Worm (Caenorhabditis elegans) whole organism, L3 larva: ENCODE data around the gene F59E12.8.

Experiments
- R02D3.7 ChIP-seq: fragments of 150-350 bp; optimal IDR thresholded peaks from 2 replicates; lab custom pipeline; 2014; ENCODE audit warnings: missing biosample characterization, missing genetic modification characterization
- aly-2 ChIP-seq: fragments of 150-350 bp; optimal IDR thresholded peaks from 2 replicates; lab custom pipeline; 2014; ENCODE audit warnings: missing biosample characterization, missing genetic modification characterization
- ceh-9 ChIP-seq: sonication (generic microtip); optimal IDR thresholded peaks from 2 replicates; lab custom pipeline; 2018; ENCODE audit warnings: missing biosample characterization, missing genetic modification characterization
- daf-12 ChIP-seq: fragments of 150-350 bp; optimal IDR thresholded peaks from 2 replicates; lab custom pipeline; 2014; ENCODE audit warnings: missing biosample characterization, missing genetic modification reagents, missing genetic modification characterization
- egl-27 ChIP-seq: sonication (generic microtip); optimal IDR thresholded peaks from 4 replicates; lab custom pipeline; 2017; ENCODE audit warnings: missing biosample characterization, missing genetic modification reagents, missing genetic modification characterization
- egl-5 ChIP-seq: fragments of 150-350 bp; optimal IDR thresholded peaks from 2 replicates; lab custom pipeline; 2017; ENCODE audit warnings: missing biosample characterization, missing genetic modification reagents, missing genetic modification characterization, inconsistent platforms
- elt-1 ChIP-seq: fragments of 150-350 bp; optimal IDR thresholded peaks from 2 replicates; lab custom pipeline; 2014; ENCODE audit warnings: missing biosample characterization, missing genetic modification characterization
- elt-2 ChIP-seq: sonication (generic microtip); optimal IDR thresholded peaks from 2 replicates; lab custom pipeline; 2016; ENCODE audit warnings: missing genetic modification reagents, mild to moderate bottlenecking, missing genetic modification characterization, missing compliant biosample characterization
- elt-3 ChIP-seq, 3 experiments: fragments of 150-350 bp in 1 of 3; sonication (generic microtip) in 2 of 3; optimal IDR thresholded peaks; 2 replicates in 2 of 3; 4 replicates in 1 of 3; lab custom pipeline; 2014 to 2017; ENCODE audit warnings: missing biosample characterization in 3 of 3, missing genetic modification characterization in 3 of 3
- hmg-11 ChIP-seq: sonication (generic microtip); optimal IDR thresholded peaks from 2 replicates; lab custom pipeline; 2016; ENCODE audit warnings: missing genetic modification characterization, missing compliant biosample characterization
- lin-15B ChIP-seq: fragments of 150-350 bp; optimal IDR thresholded peaks from 2 replicates; lab custom pipeline; 2014; ENCODE audit warnings: missing biosample characterization, missing genetic modification characterization
- lin-39 ChIP-seq: fragments of 150-350 bp; optimal IDR thresholded peaks from 2 replicates; lab custom pipeline; 2018; ENCODE audit warnings: missing biosample characterization, missing genetic modification reagents, missing genetic modification characterization
- lsy-12 ChIP-seq: sonication (generic microtip); optimal IDR thresholded peaks from 2 replicates; lab custom pipeline; 2016; ENCODE audit warnings: mild to moderate bottlenecking, missing genetic modification characterization, missing compliant biosample characterization
- mdl-1 ChIP-seq: fragments of 150-350 bp; optimal IDR thresholded peaks from 2 replicates; lab custom pipeline; 2014; ENCODE audit warnings: missing biosample characterization, missing genetic modification characterization
- nfya-1 ChIP-seq: sonication (generic microtip); optimal IDR thresholded peaks from 2 replicates; lab custom pipeline; 2017; ENCODE audit warnings: missing genetic modification characterization, mild to moderate bottlenecking, missing compliant biosample characterization, antibody characterized with exemption, moderate library complexity; ENCODE audit not compliant: insufficient read depth
- nhr-23 ChIP-seq: fragments of 150-350 bp; optimal IDR thresholded peaks from 2 replicates; lab custom pipeline; 2014; ENCODE audit warnings: missing biosample characterization, missing genetic modification reagents, missing genetic modification characterization
- nhr-25 ChIP-seq: sonication (generic microtip); optimal IDR thresholded peaks from 2 replicates; lab custom pipeline; 2017; ENCODE audit warnings: missing biosample characterization, missing genetic modification characterization
- nhr-43 ChIP-seq: sonication (generic microtip); optimal IDR thresholded peaks from 2 replicates; lab custom pipeline; 2016; ENCODE audit warnings: mild to moderate bottlenecking, missing genetic modification characterization, missing compliant biosample characterization; ENCODE audit not compliant: poor library complexity, severe bottlenecking
- pha-4 ChIP-seq: fragments of 150-350 bp; optimal IDR thresholded peaks from 2 replicates; lab custom pipeline; 2014; ENCODE audit warnings: missing biosample characterization, missing genetic modification reagents, missing genetic modification characterization
- pqm-1 ChIP-seq: fragments of 150-350 bp; optimal IDR thresholded peaks from 2 replicates; lab custom pipeline; 2017; ENCODE audit warnings: missing biosample characterization, missing genetic modification characterization, inconsistent platforms
- sea-2 ChIP-seq: fragments of 150-350 bp; sonication (generic microtip); optimal IDR thresholded peaks from 4 replicates; lab custom pipeline; 2014; ENCODE audit warnings: missing biosample characterization, missing genetic modification reagents, missing genetic modification characterization
- tbx-2 ChIP-seq: sonication (generic microtip); optimal IDR thresholded peaks from 2 replicates; lab custom pipeline; 2016; ENCODE audit warnings: mild to moderate bottlenecking, missing genetic modification characterization, missing compliant biosample characterization
- unc-62 ChIP-seq: fragments of 150-350 bp; sonication (generic microtip); optimal IDR thresholded peaks from 4 replicates; lab custom pipeline; 2014; ENCODE audit warnings: missing biosample characterization, missing genetic modification reagents, missing genetic modification characterization
- zag-1 ChIP-seq: fragments of 150-350 bp; optimal IDR thresholded peaks from 2 replicates; lab custom pipeline; 2014; ENCODE audit warnings: missing biosample characterization, missing genetic modification characterization
- ztf-11 ChIP-seq: fragments of 150-350 bp; optimal IDR thresholded peaks from 2 replicates; lab custom pipeline; 2014; ENCODE audit warnings: missing biosample characterization, missing genetic modification characterization
- ztf-4 ChIP-seq: fragments of 150-350 bp; optimal IDR thresholded peaks from 2 replicates; lab custom pipeline; 2014; ENCODE audit warnings: missing biosample characterization, missing genetic modification characterization

The F59E12.8 gene

ce11 chrII:5649236-5650004, 12.7 kb upstream of the F59E12.8 start, which contains the start of the genes sam-4, F59E12.17 and zyg-1:
Gene sam-4, minus strand, starts transcription at chrII:5649286.
Gene F59E12.17, minus strand, starts transcription at chrII:5649470.
Gene zyg-1, plus strand, starts transcription at chrII:5649748.
- TF ChIP-seq pqm-1 (tag; lab: Kevin White, UChicago) (peak; percentile 18), nhr-25 (tag; lab: Kevin White, UChicago) (peak; percentile 51), nhr-43 (tag; lab: Kevin White, UChicago) (peak; percentile 6), ceh-9 (no peak), mdl-1 (tag; lab: Kevin White, UChicago) (no peak), hmg-11 (tag; lab: Kevin White, UChicago) (peak; percentile 35), egl-5 (tag; lab: Kevin White, UChicago) (peak; percentile 63), pha-4 (tag; lab: Kevin White, UChicago) (peak; percentile 87), ztf-11 (tag; lab: Kevin White, UChicago) (no peak), elt-2 (tag; lab: Kevin White, UChicago) (peak; percentile 52), nfya-1 (peak; percentile 90), lin-15B (tag; lab: Kevin White, UChicago) (peak; percentile 95), lin-39 (peak; percentile 74), nhr-23 (tag; lab: Kevin White, UChicago) (peak; percentile 17)

- TF ChIP-seq ceh-9 (no peak), nhr-43 (tag; lab: Kevin White, UChicago) (no peak), elt-3 (tag; optimal IDR thresholded peaks at IDR 0.05; lab: Kevin White, UChicago) (no peak), ztf-11 (tag; lab: Kevin White, UChicago) (no peak), elt-1 (no peak), zag-1 (tag; lab: Kevin White, UChicago) (no peak), pha-4 (tag; lab: Kevin White, UChicago) (no peak)
Measured at ce11 chrII:5648272-5648671, 11.5 kb upstream of the F59E12.8 start, which contains the start of gene ddl-1. Gene ddl-1, minus strand, starts transcription at chrII:5648372.

- TF ChIP-seq R02D3.7 (tag; lab: Kevin White, UChicago) (no peak), egl-27 (tag; lab: Kevin White, UChicago) (no peak), sea-2 (GFP tag; lab: Kevin White, UChicago) (no peak), egl-5 (tag; lab: Kevin White, UChicago) (no peak)
- TF ChIP-seq, all 47 proteins: peak for 0
Measured at ce11 chrII:5646942-5647341, 10.2 kb upstream of the F59E12.8 start, which contains the start of gene F59E12.9. Gene F59E12.9, minus strand, starts transcription at chrII:5647042.

- TF ChIP-seq elt-3 (tag; optimal IDR thresholded peaks at IDR 0.05; lab: Kevin White, UChicago), result no peak
- no peak for TF ChIP-seq elt-2 (tag; lab: Kevin White, UChicago)
- TF ChIP-seq pqm-1 (tag; lab: Kevin White, UChicago), result no peak
- TF ChIP-seq ztf-4, result no peak
- TF ChIP-seq hmg-11 (tag; lab: Kevin White, UChicago), result no peak
Measured at ce11 chrII:5642110-5642509, 5.4 kb upstream of the F59E12.8 start.

DNA sequence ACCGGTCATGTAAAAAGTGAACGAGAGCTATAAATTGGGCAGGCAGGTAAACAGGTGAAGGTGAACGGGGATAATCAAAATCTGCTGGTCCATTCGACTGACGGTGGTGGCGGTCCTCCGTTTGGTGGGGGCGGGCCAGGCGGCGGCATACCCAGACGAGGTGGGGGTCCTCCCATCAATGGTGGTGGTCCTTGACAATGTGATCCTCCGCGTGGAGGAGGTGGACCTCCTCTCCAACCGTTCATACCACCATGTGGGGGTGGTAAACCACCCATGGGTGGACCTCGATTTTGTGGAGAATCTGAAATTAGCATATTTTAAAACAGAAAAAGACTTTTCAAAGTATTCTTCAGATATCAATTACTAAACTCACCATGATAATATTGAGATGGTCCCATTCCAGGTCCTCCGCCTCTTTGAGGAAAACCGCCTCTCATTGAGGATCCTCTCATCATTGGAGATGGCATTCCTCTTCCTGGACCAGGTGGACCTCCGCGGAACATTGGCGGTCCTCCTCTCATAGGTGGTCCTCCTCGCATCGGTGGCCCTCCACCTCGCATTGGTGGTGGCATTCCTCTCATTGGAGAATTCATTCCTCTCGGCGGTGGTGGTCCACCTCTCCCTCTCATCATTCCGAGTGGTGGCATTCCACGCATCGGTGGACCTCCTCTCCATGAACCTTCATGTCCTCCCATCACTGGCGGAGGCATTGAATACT, 3.8 kb upstream of the F59E12.8 start:
- TF ChIP-seq unc-62 (GFP tag; lab: Kevin White, UChicago) (no peak), daf-12 (tag; lab: Kevin White, UChicago) (no peak), pqm-1 (tag; lab: Kevin White, UChicago) (no peak)

DNA sequence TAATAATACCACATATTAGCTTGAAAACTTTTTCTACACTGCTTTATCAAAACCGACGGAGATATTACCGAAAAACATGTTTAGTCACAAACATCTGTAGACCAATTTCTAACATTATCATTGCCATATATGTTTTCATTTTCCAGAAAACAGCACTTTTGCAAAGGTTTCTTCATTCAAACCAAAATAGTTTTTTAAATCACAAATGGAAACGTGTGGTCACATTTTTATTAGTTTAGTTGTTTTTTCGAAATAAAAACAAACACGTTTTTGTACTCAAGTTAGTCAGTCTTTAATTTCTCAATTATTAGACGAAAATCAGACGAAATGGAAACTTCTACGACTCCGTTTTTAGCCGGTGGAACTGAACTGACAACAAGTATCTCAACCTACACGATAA, 1.3 kb upstream of the F59E12.8 start, which contains the start of gene F59E12.3:
F59E12.3 (plus strand) TSS at position 301 of the 400 bp plus-strand sequence.
- TF ChIP-seq lsy-12 (tag; lab: Kevin White, UChicago), result no peak
- no peak for TF ChIP-seq unc-62 (GFP tag; lab: Kevin White, UChicago)
- no peak for TF ChIP-seq egl-27 (tag; lab: Kevin White, UChicago)
- no peak for TF ChIP-seq tbx-2
- TF ChIP-seq aly-2 (tag; lab: Kevin White, UChicago), result no peak
- TF ChIP-seq, all 47 proteins: peak for 0
